Fruit fly (Drosophila melanogaster): ENCODE data around the gene CG32554.

DNA sequence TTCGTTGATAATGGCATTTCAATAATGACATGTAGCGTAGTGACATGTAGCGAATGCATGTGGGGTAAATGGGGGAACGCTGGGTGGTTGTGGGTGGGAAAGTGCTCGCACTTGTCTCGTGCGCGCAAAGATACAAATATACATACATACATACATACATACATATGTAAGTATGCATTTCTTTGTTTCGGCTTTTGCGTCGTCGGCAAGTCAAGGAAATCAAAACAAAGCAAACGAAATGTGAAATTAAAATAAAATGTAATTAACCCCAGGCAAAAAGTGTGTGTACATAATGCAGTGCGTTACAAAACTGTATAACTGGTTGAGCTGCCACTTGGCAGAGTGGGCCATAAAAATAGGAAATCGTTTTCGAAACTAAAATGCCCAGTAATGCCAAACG lies 23.2 kb upstream of the CG32554 start:
- TF ChIP-seq lola (GFP tag; optimal IDR thresholded peaks at IDR 0.05) = no peak
- TF ChIP-seq pan (optimal IDR thresholded peaks at IDR 0.05) = no peak
- no peak for TF ChIP-seq Mio (GFP tag; optimal IDR thresholded peaks at IDR 0.05)
- no peak for TF ChIP-seq foxo (GFP tag; optimal IDR thresholded peaks at IDR 0.05)
- TF ChIP-seq Rel (GFP tag; optimal IDR thresholded peaks at IDR 0.05) = no peak
- peak; percentile 1 for TF ChIP-seq Rel (tag; optimal IDR thresholded peaks at IDR 0.05)
- TF ChIP-seq CrebA (GFP tag; optimal IDR thresholded peaks at IDR 0.05; ENCODE audit: borderline replicate concordance) = no peak
- no peak for TF ChIP-seq Hr78 (GFP tag; optimal IDR thresholded peaks at IDR 0.05)
- no peak for TF ChIP-seq Dif (GFP tag; optimal IDR thresholded peaks at IDR 0.05; ENCODE audit: partially characterized antibody)
- no peak for TF ChIP-seq jim (GFP tag; optimal IDR thresholded peaks at IDR 0.05)
- TF ChIP-seq rgr (GFP tag; optimal IDR thresholded peaks at IDR 0.05) = no peak
- no peak for TF ChIP-seq psq (GFP tag; optimal IDR thresholded peaks at IDR 0.05)
- no peak for TF ChIP-seq h (GFP tag; optimal IDR thresholded peaks at IDR 0.05)
- TF ChIP-seq usp (GFP tag; optimal IDR thresholded peaks at IDR 0.05) = no peak
- TF ChIP-seq Hr83 (GFP tag; optimal IDR thresholded peaks at IDR 0.05; ENCODE audit: poor library complexity, severe bottlenecking) = no peak
